Fruit fly (Drosophila melanogaster) whole organism, embryonic: ENCODE data around the gene CG10492.

ENCODE experiments used
- Blimp-1 ChIP-seq: fragments of 200-800 bp; sonication (Bioruptor generic); optimal IDR thresholded peaks from 3 replicates; lab custom pipeline; 2018; ENCODE audit warnings: missing biosample characterization, missing genetic modification characterization, mild to moderate bottlenecking, moderate library complexity, missing genetic modification reagents
- CG10274 ChIP-seq: fragments of 200-800 bp; sonication (Bioruptor generic); optimal IDR thresholded peaks from 3 replicates; lab custom pipeline; 2017; ENCODE audit warnings: missing biosample characterization, mild to moderate bottlenecking, missing genetic modification characterization
- CG10565 ChIP-seq: fragments of 200-800 bp; sonication (Bioruptor generic); optimal IDR thresholded peaks from 3 replicates; lab custom pipeline; 2016; ENCODE audit warnings: missing biosample characterization, mild to moderate bottlenecking, missing genetic modification characterization
- CG10654 ChIP-seq: fragments of 200-800 bp; sonication (Bioruptor generic); optimal IDR thresholded peaks from 2 replicates; lab custom pipeline; 2016; ENCODE audit warnings: missing biosample characterization, missing genetic modification characterization
- CG10979 ChIP-seq: fragments of 200-800 bp; sonication (Bioruptor generic); optimal IDR thresholded peaks from 2 replicates; lab custom pipeline; 2018; ENCODE audit warnings: missing biosample characterization, mild to moderate bottlenecking, missing genetic modification characterization, moderate library complexity
- CG11085 ChIP-seq: fragments of 200-800 bp; sonication (Bioruptor generic); IDR thresholded peaks from 2 replicates; pipeline ENCODE4 v1.3.6; 2022; ENCODE audit warnings: missing biosample characterization, missing genetic modification characterization
- CG11504 ChIP-seq: fragments of 200-800 bp; sonication (Bioruptor generic); optimal IDR thresholded peaks from 3 replicates; lab custom pipeline; 2019; ENCODE audit warnings: missing biosample characterization, mild to moderate bottlenecking, missing genetic modification characterization, moderate library complexity
- CG14667 ChIP-seq: fragments of 200-800 bp; sonication (Bioruptor generic); IDR thresholded peaks from 2 replicates; pipeline ENCODE4 v1.3.6; 2022; ENCODE audit warnings: missing biosample characterization, missing genetic modification characterization
- CG15073 ChIP-seq: fragments of 200-800 bp; sonication (Bioruptor generic); optimal IDR thresholded peaks from 2 replicates; lab custom pipeline; 2016; ENCODE audit warnings: missing biosample characterization, missing genetic modification characterization
- CG15514 ChIP-seq: fragments of 200-800 bp; sonication (Bioruptor generic); optimal IDR thresholded peaks from 3 replicates; lab custom pipeline; 2017; ENCODE audit warnings: missing biosample characterization, missing genetic modification characterization, mild to moderate bottlenecking, moderate library complexity, missing genetic modification reagents
- CG1602 ChIP-seq: fragments of 200-800 bp; sonication (Bioruptor generic); optimal IDR thresholded peaks from 3 replicates; lab custom pipeline; 2016; ENCODE audit warnings: missing biosample characterization, missing genetic modification characterization
- CG17328 ChIP-seq: fragments of 200-800 bp; sonication (Bioruptor generic); IDR thresholded peaks from 2 replicates; pipeline ENCODE4 v1.3.6; 2022; ENCODE audit warnings: missing biosample characterization, missing genetic modification characterization
- CG17568 ChIP-seq: fragments of 200-800 bp; sonication (Bioruptor generic); optimal IDR thresholded peaks from 2 replicates; lab custom pipeline; 2018; ENCODE audit warnings: missing biosample characterization, mild to moderate bottlenecking, missing genetic modification characterization, moderate library complexity
- CG17829 ChIP-seq: fragments of 200-800 bp; optimal IDR thresholded peaks from 2 replicates; lab custom pipeline; 2019; ENCODE audit warnings: missing biosample characterization, mild to moderate bottlenecking, missing genetic modification characterization, moderate library complexity
- CG18476 ChIP-seq: fragments of 200-800 bp; sonication (Bioruptor generic); optimal IDR thresholded peaks from 2 replicates; lab custom pipeline; 2016; ENCODE audit warnings: missing biosample characterization, mild to moderate bottlenecking, missing genetic modification characterization
- CG2889 ChIP-seq: fragments of 200-800 bp; sonication (Bioruptor generic); IDR thresholded peaks from 3 replicates; pipeline ENCODE4 v1.3.6; 2022; ENCODE audit warnings: missing biosample characterization, missing genetic modification characterization
- CG31388 ChIP-seq: fragments of 200-800 bp; sonication (Bioruptor generic); optimal IDR thresholded peaks from 2 replicates; lab custom pipeline; 2016; ENCODE audit warnings: missing biosample characterization, missing genetic modification characterization
- CG3281 ChIP-seq: fragments of 200-800 bp; sonication (Bioruptor generic); optimal IDR thresholded peaks from 3 replicates; lab custom pipeline; 2017; ENCODE audit warnings: missing biosample characterization, mild to moderate bottlenecking, missing genetic modification characterization
- CG3847 ChIP-seq: fragments of 200-800 bp; sonication (Bioruptor generic); IDR thresholded peaks from 2 replicates; pipeline ENCODE4 v1.3.6; 2022; ENCODE audit warnings: missing biosample characterization, missing genetic modification characterization
- CG3995 ChIP-seq: fragments of 200-800 bp; sonication (Bioruptor generic); optimal IDR thresholded peaks from 3 replicates; lab custom pipeline; 2016; ENCODE audit warnings: missing biosample characterization, missing genetic modification characterization
- CG4328 ChIP-seq: fragments of 200-800 bp; sonication (Bioruptor generic); optimal IDR thresholded peaks from 3 replicates; lab custom pipeline; 2017; ENCODE audit warnings: missing biosample characterization, missing genetic modification reagents, missing genetic modification characterization
- CG4730 ChIP-seq: fragments of 200-800 bp; sonication (Bioruptor generic); IDR thresholded peaks from 2 replicates; pipeline ENCODE4 v1.3.6; 2022; ENCODE audit warnings: missing biosample characterization, missing genetic modification characterization
- CG5245 ChIP-seq: fragments of 200-800 bp; sonication (Bioruptor generic); optimal IDR thresholded peaks from 3 replicates; lab custom pipeline; 2016; ENCODE audit warnings: missing biosample characterization, missing genetic modification characterization
- CG6254 ChIP-seq: fragments of 200-800 bp; sonication (Bioruptor generic); optimal IDR thresholded peaks from 3 replicates; lab custom pipeline; 2017; ENCODE audit warnings: mild to moderate bottlenecking, missing biosample characterization, missing genetic modification reagents, missing genetic modification characterization
- CG7556 ChIP-seq: fragments of 200-800 bp; sonication (Bioruptor generic); optimal IDR thresholded peaks from 2 replicates; lab custom pipeline; 2017; ENCODE audit warnings: missing biosample characterization, mild to moderate bottlenecking, missing genetic modification characterization
- CG8478 ChIP-seq: fragments of >200 bp; optimal IDR thresholded peaks from 2 replicates; lab custom pipeline; 2018
- CG8765 ChIP-seq: fragments of 200-800 bp; sonication (Bioruptor generic); IDR thresholded peaks from 2 replicates; pipeline ENCODE4 v1.3.6; 2022; ENCODE audit warnings: missing biosample characterization, missing genetic modification characterization
- Nf-YB ChIP-seq: fragments of 200-800 bp; sonication (Bioruptor generic); optimal IDR thresholded peaks from 3 replicates; lab custom pipeline; 2019; ENCODE audit warnings: missing biosample characterization, mild to moderate bottlenecking, missing genetic modification characterization, moderate library complexity
- Ravus ChIP-seq: fragments of 200-800 bp; sonication (Bioruptor generic); IDR thresholded peaks from 2 replicates; pipeline ENCODE4 v1.3.6; 2022; ENCODE audit warnings: missing biosample characterization, missing genetic modification characterization
- Sox102F ChIP-seq: fragments of 200-800 bp; sonication (Bioruptor generic); optimal IDR thresholded peaks from 2 replicates; lab custom pipeline; 2018; ENCODE audit warnings: missing biosample characterization, mild to moderate bottlenecking, missing genetic modification characterization, moderate library complexity
- ash1 ChIP-seq: fragments of 200-800 bp; sonication (Bioruptor generic); optimal IDR thresholded peaks from 2 replicates; lab custom pipeline; 2018; ENCODE audit warnings: missing biosample characterization, mild to moderate bottlenecking, missing genetic modification characterization
- chn ChIP-seq: fragments of 200-800 bp; sonication (Bioruptor generic); optimal IDR thresholded peaks from 2 replicates; lab custom pipeline; 2016; ENCODE audit warnings: missing biosample characterization, missing genetic modification characterization
- disco-r ChIP-seq: fragments of 200-800 bp; sonication (Bioruptor generic); optimal IDR thresholded peaks from 2 replicates; lab custom pipeline; 2016; ENCODE audit warnings: missing biosample characterization, missing genetic modification characterization
- gce ChIP-seq: fragments of 200-800 bp; sonication (Bioruptor generic); IDR thresholded peaks from 3 replicates; pipeline ENCODE4 v1.3.6; 2022; ENCODE audit warnings: missing biosample characterization, missing genetic modification characterization
- gfzf ChIP-seq: fragments of 200-800 bp; sonication (Bioruptor generic); optimal IDR thresholded peaks from 2 replicates; lab custom pipeline; 2016; ENCODE audit warnings: missing biosample characterization, mild to moderate bottlenecking, missing genetic modification characterization, moderate library complexity
- nmo ChIP-seq: fragments of 200-800 bp; sonication (Bioruptor generic); optimal IDR thresholded peaks from 2 replicates; lab custom pipeline; 2018; ENCODE audit warnings: missing biosample characterization, mild to moderate bottlenecking, missing genetic modification characterization, moderate library complexity
- odd ChIP-seq: fragments of 200-800 bp; sonication (Bioruptor generic); optimal IDR thresholded peaks from 2 replicates; lab custom pipeline; 2017; ENCODE audit warnings: missing biosample characterization, mild to moderate bottlenecking, missing genetic modification characterization
- onecut ChIP-seq: fragments of 200-800 bp; sonication (Bioruptor generic); IDR thresholded peaks from 2 replicates; pipeline ENCODE4 v1.3.6; 2022; ENCODE audit warnings: missing biosample characterization, missing genetic modification characterization
- org-1 ChIP-seq: fragments of 200-800 bp; sonication (Bioruptor generic); optimal IDR thresholded peaks from 2 replicates; lab custom pipeline; 2017; ENCODE audit warnings: missing biosample characterization, missing genetic modification characterization
- otp ChIP-seq: fragments of 200-800 bp; sonication (Bioruptor generic); IDR thresholded peaks from 3 replicates; pipeline ENCODE4, ENCODE4 v1.3.6; 2022; ENCODE audit warnings: missing biosample characterization, missing genetic modification characterization
- phol ChIP-seq: fragments of 200-800 bp; sonication (Bioruptor generic); optimal IDR thresholded peaks from 3 replicates; lab custom pipeline; 2018; ENCODE audit warnings: missing biosample characterization, mild to moderate bottlenecking, missing genetic modification characterization, moderate library complexity
- pnt ChIP-seq: fragments of 200-800 bp; sonication (Bioruptor generic); optimal IDR thresholded peaks from 3 replicates; lab custom pipeline; 2016; ENCODE audit warnings: missing biosample characterization, missing genetic modification characterization
- pzg ChIP-seq: fragments of 200-800 bp; sonication (Bioruptor generic); optimal IDR thresholded peaks from 3 replicates; lab custom pipeline; 2018; ENCODE audit warnings: missing biosample characterization, mild to moderate bottlenecking, missing genetic modification characterization, moderate library complexity
- sens ChIP-seq: fragments of 200-800 bp; sonication (Bioruptor generic); peaks from one replicate; lab custom pipeline; 2016; ENCODE audit warnings: missing biosample characterization, missing genetic modification characterization
- slbo ChIP-seq: fragments of 200-800 bp; sonication (Bioruptor generic); IDR thresholded peaks from 2 replicates; pipeline ENCODE4 v1.3.6; 2022; ENCODE audit warnings: missing biosample characterization, missing genetic modification characterization
- sug ChIP-seq: fragments of 200-800 bp; optimal IDR thresholded peaks from 2 replicates; lab custom pipeline; 2019; ENCODE audit warnings: missing biosample characterization, mild to moderate bottlenecking, missing genetic modification characterization, moderate library complexity
- tap ChIP-seq: fragments of 200-800 bp; optimal IDR thresholded peaks from 3 replicates; lab custom pipeline; 2019; ENCODE audit warnings: missing biosample characterization, mild to moderate bottlenecking, missing genetic modification characterization, moderate library complexity
- tup ChIP-seq: fragments of 200-800 bp; sonication (Bioruptor generic); optimal IDR thresholded peaks from 2 replicates; lab custom pipeline; 2016; ENCODE audit warnings: missing biosample characterization, mild to moderate bottlenecking, missing genetic modification characterization, moderate library complexity
- yki ChIP-seq: fragments of >200 bp; optimal IDR thresholded peaks from 3 replicates; lab custom pipeline; 2018
- zf30C ChIP-seq: fragments of 200-800 bp; sonication (Bioruptor generic); optimal IDR thresholded peaks from 3 replicates; lab custom pipeline; 2018; ENCODE audit warnings: missing biosample characterization, mild to moderate bottlenecking, missing genetic modification characterization

The CG10492 gene

DNA sequence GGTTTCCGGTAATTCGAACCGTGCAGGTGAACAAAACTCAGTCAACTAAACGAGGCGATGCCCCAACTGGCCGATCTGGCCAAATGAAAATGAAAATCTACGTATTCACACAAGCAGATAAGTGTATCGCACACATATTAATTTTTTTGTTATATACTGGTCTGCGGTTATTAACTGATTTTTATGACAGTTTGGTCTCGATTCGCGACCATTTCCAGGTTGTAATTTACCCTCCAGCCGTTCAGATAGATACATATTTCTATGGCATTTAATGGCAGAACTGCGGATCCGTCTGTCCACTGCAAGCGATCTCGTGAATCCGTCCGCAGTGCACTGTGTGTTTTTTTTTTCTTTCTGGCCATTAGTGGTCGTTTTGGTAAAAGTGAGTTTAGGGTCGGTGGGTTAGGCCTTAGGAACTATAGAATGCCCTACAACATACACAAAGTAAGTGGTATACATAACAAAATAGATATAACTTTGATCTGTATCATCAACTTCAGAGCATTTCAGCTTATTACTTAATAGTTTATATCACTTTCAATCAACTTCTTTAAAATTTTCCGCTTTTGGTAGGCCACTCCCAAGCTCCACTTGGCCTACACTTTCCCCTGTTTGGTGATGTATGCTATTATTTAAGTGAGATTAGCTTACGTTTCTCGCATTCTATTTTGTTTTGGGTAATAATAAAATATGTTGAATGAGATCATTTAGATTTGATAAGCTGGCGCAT, 20.4 kb downstream of the CG10492 start, which contains the start of gene CG17572:
Gene CG17572 (minus strand): TSS at position 51 of the 730 bp plus-strand sequence.
- no peak for TF ChIP-seq CG17829 (tag; lab: Kevin White, UChicago)
- TF ChIP-seq CG5245: no peak
- peak; percentile 88 for TF ChIP-seq CG10274 (GFP tag; lab: Kevin White, UChicago)
- peak; percentile 9 for TF ChIP-seq nmo
- peak; percentile 23 for TF ChIP-seq CG11504 (tag; lab: Kevin White, UChicago)
- no peak for TF ChIP-seq CG1602
- peak; percentile 9 for TF ChIP-seq phol
- TF ChIP-seq otp: no peak
- TF ChIP-seq CG10979: no peak
- TF ChIP-seq odd (GFP tag; lab: Kevin White, UChicago): no peak
- peak; percentile 60 for TF ChIP-seq Blimp-1 (GFP tag; lab: Kevin White, UChicago)
- peak; percentile 80 for TF ChIP-seq sens (GFP tag; lab: Kevin White, UChicago)
- no peak for TF ChIP-seq slbo (GFP tag; lab: Robert Waterston, UW)
- peak; percentile 9 for TF ChIP-seq Sox102F (GFP tag; lab: Kevin White, UChicago)
- TF ChIP-seq CG7556 (GFP tag; lab: Kevin White, UChicago): no peak
- no peak for TF ChIP-seq CG10654
- no peak for TF ChIP-seq CG8765
- no peak for TF ChIP-seq disco-r (GFP tag; lab: Kevin White, UChicago)

DNA sequence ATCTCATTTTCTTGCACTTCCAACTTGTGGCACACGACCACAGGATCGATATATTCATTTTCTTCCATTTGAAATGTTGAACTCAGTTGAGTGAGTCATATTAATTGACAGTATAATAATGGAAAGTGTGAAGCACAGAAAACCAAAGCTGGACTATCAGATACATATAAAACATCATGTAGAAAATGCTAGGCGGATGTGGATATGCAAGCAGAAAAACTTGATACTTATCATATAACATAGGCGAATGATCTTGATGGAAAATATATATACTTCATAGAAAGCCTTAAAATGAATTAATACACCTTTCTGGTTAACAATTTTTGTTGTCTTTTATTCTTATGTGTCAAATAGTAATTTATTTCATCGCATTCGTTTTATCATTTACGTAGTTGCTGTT, 25.1 kb downstream of the CG10492 start, which contains the start of gene CG10700:
Gene CG10700 (minus strand): TSS at position 101 of the 400 bp plus-strand sequence.
- TF ChIP-seq zf30C (GFP tag; lab: Kevin White, UChicago) (no peak), CG3847 (GFP tag; lab: Robert Waterston, UW) (no peak), chn (GFP tag; lab: Kevin White, UChicago) (no peak), CG8478 (lab: Kevin White, UChicago) (no peak), onecut (GFP tag; lab: Robert Waterston, UW) (no peak), gfzf (GFP tag; lab: Kevin White, UChicago) (no peak), tup (GFP tag; lab: Kevin White, UChicago) (no peak), pzg (GFP tag; lab: Kevin White, UChicago) (no peak), yki (no peak), Ravus (no peak), CG10565 (GFP tag; lab: Kevin White, UChicago) (no peak), CG2889 (GFP tag; lab: Robert Waterston, UW) (no peak), CG4730 (GFP tag; lab: Robert Waterston, UW) (no peak), CG3281 (GFP tag; lab: Kevin White, UChicago) (no peak), CG4328 (GFP tag; lab: Kevin White, UChicago) (no peak), pnt (GFP tag; lab: Kevin White, UChicago) (no peak), CG17328 (GFP tag; lab: Robert Waterston, UW) (no peak)
- TF ChIP-seq, all 482 proteins: peak for 0

dm6 chr2L:19079742-19080141, 25.9 kb downstream of the CG10492 start:
- TF ChIP-seq CG14667 (GFP tag; lab: Robert Waterston, UW) (no peak), CG15073 (no peak), gfzf (GFP tag; lab: Kevin White, UChicago) (no peak), tap (no peak), gce (GFP tag; lab: Robert Waterston, UW) (no peak), CG31388 (GFP tag; lab: Kevin White, UChicago) (no peak), Nf-YB (GFP tag; lab: Kevin White, UChicago) (no peak), CG3995 (GFP tag; lab: Kevin White, UChicago) (no peak), sug (no peak), CG6254 (GFP tag; lab: Kevin White, UChicago) (peak; percentile 8), CG15514 (no peak), org-1 (GFP tag; lab: Kevin White, UChicago) (peak; percentile 7), CG11085 (GFP tag; lab: Robert Waterston, UW) (no peak), slbo (GFP tag; lab: Robert Waterston, UW) (0 out of 2 replicates have a peak, but pooled peaks have one; percentile 10), ash1 (GFP tag; lab: Kevin White, UChicago) (no peak), CG17568 (GFP tag; lab: Kevin White, UChicago) (no peak), CG18476 (GFP tag; lab: Kevin White, UChicago) (no peak)
